Worm (Caenorhabditis elegans): ENCODE data around the gene M03E7.1.

Gene M03E7.1

ce11 chrV:5591887-5592286 lies 29.6 kb upstream of the M03E7.1 start (continued):
- no peak for TF ChIP-seq B0035.1 (tag; optimal IDR thresholded peaks at IDR 0.05)
- TF ChIP-seq lin-26 (GFP tag; IDR thresholded peaks at IDR 0.05), result peak; percentile 97
- TF ChIP-seq chd-7 (tag; optimal IDR thresholded peaks at IDR 0.05), result peak; percentile 61
- no peak for TF ChIP-seq lir-1 (GFP tag; conservative IDR thresholded peaks at IDR 0.05)
- TF ChIP-seq cebp-1 (GFP tag; IDR thresholded peaks at IDR 0.05), result no peak
- TF ChIP-seq cebp-1 (tag; optimal IDR thresholded peaks at IDR 0.05), result no peak
- no peak for TF ChIP-seq dpl-1 (GFP tag; optimal IDR thresholded peaks at IDR 0.05)
- peak; percentile 61; the same call in 1 of the 2 replicates for TF ChIP-seq hsf-1 (GFP tag; IDR thresholded peaks at IDR 0.05)
- TF ChIP-seq attf-5 (GFP tag; optimal IDR thresholded peaks at IDR 0.05), result peak; percentile 46
- peak; percentile 68; the same call in 1 of the 2 replicates for TF ChIP-seq Y53F4B.3 (GFP tag; IDR thresholded peaks at IDR 0.05)
- TF ChIP-seq F55B11.4 (tag; optimal IDR thresholded peaks at IDR 0.05; ENCODE audit: borderline replicate concordance, insufficient read depth), result no peak
- peak in 1 of 2 experiments; percentile 48 for TF ChIP-seq rec-8 (tag; optimal IDR thresholded peaks at IDR 0.05)
- peak; percentile 21; the same call in 1 of the 2 replicates for TF ChIP-seq hmg-1.2 (GFP tag; IDR thresholded peaks at IDR 0.05)
- TF ChIP-seq aptf-3 (GFP tag; IDR thresholded peaks at IDR 0.05), result no peak
- TF ChIP-seq tbp1 (GFP tag; optimal IDR thresholded peaks at IDR 0.05), result peak; percentile 88
- TF ChIP-seq F37B4.10 (GFP tag; IDR thresholded peaks at IDR 0.05), result no peak
- 0 out of 2 replicates have a peak, but pooled peaks have one; percentile 55 for TF ChIP-seq ztf-28 (GFP tag; IDR thresholded peaks at IDR 0.05)
- peak; percentile 9; the same call in 1 of the 2 replicates for TF ChIP-seq F33H1.4 (GFP tag; IDR thresholded peaks at IDR 0.05)
- no peak for TF ChIP-seq bed-1 (GFP tag; IDR thresholded peaks at IDR 0.05)
- TF ChIP-seq mel-28 (tag; optimal IDR thresholded peaks at IDR 0.05; ENCODE audit: borderline replicate concordance), result no peak
- no peak for TF ChIP-seq nhr-27 (tag; optimal IDR thresholded peaks at IDR 0.05)
- peak; percentile 80 for TF ChIP-seq F39B2.1 (GFP tag; IDR thresholded peaks at IDR 0.05)
- TF ChIP-seq Y67H2A.10 (GFP tag; conservative IDR thresholded peaks at IDR 0.05), result 0 out of 2 replicates have a peak, but pooled peaks have one; percentile 9
- TF ChIP-seq ceh-40 (GFP tag; IDR thresholded peaks at IDR 0.05), result 0 out of 2 replicates have a peak, but pooled peaks have one; percentile 75
- peak; percentile 72 for TF ChIP-seq atf-7 (tag; optimal IDR thresholded peaks at IDR 0.05)
- peak; percentile 94 for TF ChIP-seq ztf-25 (GFP tag; IDR thresholded peaks at IDR 0.05)
- TF ChIP-seq mes-4 (tag; optimal IDR thresholded peaks at IDR 0.05), result peak; percentile 41
- TF ChIP-seq lag-1 (GFP tag; IDR thresholded peaks at IDR 0.05), result no peak
- TF ChIP-seq ztf-26 (tag; optimal IDR thresholded peaks at IDR 0.05), result no peak
- TF ChIP-seq ama-1 (optimal IDR thresholded peaks at IDR 0.05), result no peak
- TF ChIP-seq ama-1 (GFP tag; optimal IDR thresholded peaks at IDR 0.05), result peak in 1 of 2 experiments; percentile 86

DNA sequence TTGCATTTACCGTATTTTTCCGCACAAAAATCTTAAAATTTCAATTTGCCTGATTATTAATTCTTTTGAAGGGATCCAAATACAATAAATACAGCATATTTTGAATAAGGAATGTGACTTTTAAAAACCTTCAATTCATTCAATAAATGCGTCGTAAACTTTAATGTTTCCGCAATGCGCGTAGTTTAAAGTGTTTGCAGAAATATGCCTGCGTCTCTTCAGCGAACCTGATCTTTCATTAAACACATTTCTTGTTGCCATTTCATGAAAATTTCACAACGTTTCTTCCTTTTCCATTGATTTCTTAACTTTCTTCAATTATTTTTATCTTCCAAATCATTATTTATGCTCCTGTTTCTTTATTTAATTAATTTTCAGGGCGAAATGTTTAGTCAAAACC lies 29.2 kb upstream of the M03E7.1 start, which contains the start of gene vps-37:
vps-37 (plus strand) TSS at position 378 of the 400 bp plus-strand sequence.
- TF ChIP-seq gei-17 (GFP tag; optimal IDR thresholded peaks at IDR 0.05) (no peak), lin-26 (GFP tag; IDR thresholded peaks at IDR 0.05) (no peak), Y79H2A.3 (GFP tag; conservative IDR thresholded peaks at IDR 0.05) (no peak), hmg-20 (GFP tag; IDR thresholded peaks at IDR 0.05) (0 out of 2 replicates have a peak, but pooled peaks have one; percentile 21), ztf-18 (tag; optimal IDR thresholded peaks at IDR 0.05) (no peak), nhr-90 (tag; optimal IDR thresholded peaks at IDR 0.05) (no peak), K11D2.4 (GFP tag; IDR thresholded peaks at IDR 0.05) (no peak), F57C9.4 (tag; optimal IDR thresholded peaks at IDR 0.05) (no peak), hlh-26 (GFP tag; conservative IDR thresholded peaks at IDR 0.05) (no peak), lag-1 (GFP tag; IDR thresholded peaks at IDR 0.05) (no peak), cebp-2 (GFP tag; IDR thresholded peaks at IDR 0.05) (no peak), attf-3 (GFP tag; conservative IDR thresholded peaks at IDR 0.05) (no peak), T07F8.4 (tag; optimal IDR thresholded peaks at IDR 0.05) (no peak), zfh-2 (GFP tag; conservative IDR thresholded peaks at IDR 0.05) (no peak), F23B12.7 (tag; optimal IDR thresholded peaks at IDR 0.05; ENCODE audit: insufficient read depth) (peak; percentile 11), attf-6 (GFP tag; IDR thresholded peaks at IDR 0.05) (no peak), egl-18 (GFP tag; IDR thresholded peaks at IDR 0.05) (no peak), lin-35 (GFP tag; optimal IDR thresholded peaks at IDR 0.05) (peak in 1 of 3 experiments; percentile 70), let-607 (tag; optimal IDR thresholded peaks at IDR 0.05) (no peak), mxl-1 (tag; optimal IDR thresholded peaks at IDR 0.05) (no peak), hrde-1 (tag; optimal IDR thresholded peaks at IDR 0.05; ENCODE audit: borderline replicate concordance) (no peak)
